Fruit fly (Drosophila melanogaster) whole organism, prepupa: Measurements from ENCODE around the gene pum.

Experiments used
- Blimp-1 ChIP-seq: fragments of 200-800 bp; sonication (Bioruptor generic); optimal IDR thresholded peaks from 3 replicates; lab custom pipeline; 2017; ENCODE audit warnings: missing biosample characterization, missing genetic modification characterization, mild to moderate bottlenecking, moderate library complexity, missing genetic modification reagents
- CG11762 ChIP-seq: fragments of 200-800 bp; sonication (Bioruptor generic); optimal IDR thresholded peaks from 3 replicates; lab custom pipeline; 2016; ENCODE audit warnings: missing biosample characterization, missing genetic modification characterization; ENCODE audit not compliant: insufficient read depth
- CG11902 ChIP-seq: fragments of 200-800 bp; sonication (Bioruptor generic); optimal IDR thresholded peaks from 3 replicates; lab custom pipeline; 2016; ENCODE audit warnings: missing biosample characterization, missing genetic modification characterization
- CG15336 ChIP-seq: fragments of 200-800 bp; sonication (Bioruptor generic); IDR thresholded peaks from 2 replicates; pipeline ENCODE4 v1.3.6; 2022; ENCODE audit warnings: missing biosample characterization, missing genetic modification characterization
- CG16779 ChIP-seq: fragments of 200-800 bp; sonication (Bioruptor generic); optimal IDR thresholded peaks from 3 replicates; lab custom pipeline; 2017; ENCODE audit warnings: missing biosample characterization, mild to moderate bottlenecking, missing genetic modification characterization
- CG3032 ChIP-seq: fragments of 200-800 bp; optimal IDR thresholded peaks from 2 replicates; lab custom pipeline; 2019; ENCODE audit warnings: missing biosample characterization, mild to moderate bottlenecking, missing genetic modification characterization, moderate library complexity
- CG32006 ChIP-seq: fragments of 200-800 bp; sonication (Bioruptor generic); optimal IDR thresholded peaks from 3 replicates; lab custom pipeline; 2017; ENCODE audit warnings: missing biosample characterization, mild to moderate bottlenecking, missing genetic modification characterization
- CG6163 ChIP-seq: fragments of 200-800 bp; sonication (Bioruptor generic); IDR thresholded peaks from 3 replicates; pipeline ENCODE4 v1.3.6; 2022; ENCODE audit warnings: missing biosample characterization, missing genetic modification characterization
- CG6792 ChIP-seq: fragments of 200-800 bp; sonication (Bioruptor generic); optimal IDR thresholded peaks from 3 replicates; lab custom pipeline; 2016; ENCODE audit warnings: missing biosample characterization, missing genetic modification characterization
- CG6854 ChIP-seq: fragments of 200-800 bp; sonication (Bioruptor generic); optimal IDR thresholded peaks from 2 replicates; lab custom pipeline; 2017; ENCODE audit warnings: missing biosample characterization, mild to moderate bottlenecking, missing genetic modification characterization
- CG8119 ChIP-seq: fragments of 200-800 bp; sonication (Bioruptor generic); IDR thresholded peaks from 3 replicates; pipeline ENCODE4 v1.3.6; 2022; ENCODE audit warnings: missing biosample characterization, missing genetic modification characterization
- CG8632 ChIP-seq: fragments of 200-800 bp; sonication (Bioruptor generic); optimal IDR thresholded peaks from 3 replicates; lab custom pipeline; 2016; ENCODE audit warnings: missing biosample characterization, missing genetic modification characterization
- Eip75B ChIP-seq: fragments of 200-800 bp; sonication (Bioruptor generic); optimal IDR thresholded peaks from 3 replicates; lab custom pipeline; 2016; ENCODE audit warnings: missing biosample characterization, missing genetic modification characterization
- Eip78C ChIP-seq: fragments of 200-800 bp; sonication (Bioruptor generic); peaks from one replicate; lab custom pipeline; 2016; ENCODE audit warnings: missing biosample characterization, missing genetic modification characterization
- Ets96B ChIP-seq: fragments of 200-800 bp; optimal IDR thresholded peaks from 2 replicates; lab custom pipeline; 2019; ENCODE audit warnings: missing biosample characterization, mild to moderate bottlenecking, missing genetic modification characterization, moderate library complexity
- Hr39 ChIP-seq: fragments of 200-800 bp; sonication (Bioruptor generic); optimal IDR thresholded peaks from 2 replicates; lab custom pipeline; 2016; ENCODE audit warnings: missing biosample characterization, missing genetic modification characterization
- Met ChIP-seq: fragments of 200-800 bp; sonication (Bioruptor generic); optimal IDR thresholded peaks from 3 replicates; lab custom pipeline; 2016; ENCODE audit warnings: missing biosample characterization, missing genetic modification characterization
- OdsH ChIP-seq: fragments of 200-800 bp; sonication (Bioruptor generic); optimal IDR thresholded peaks from 3 replicates; lab custom pipeline; 2016; ENCODE audit warnings: missing biosample characterization, missing genetic modification characterization
- Sox102F ChIP-seq: fragments of 200-800 bp; sonication (Bioruptor generic); optimal IDR thresholded peaks from 2 replicates; lab custom pipeline; 2016; ENCODE audit warnings: missing biosample characterization, mild to moderate bottlenecking, missing genetic modification characterization
- Sox14 ChIP-seq: fragments of 200-800 bp; sonication (Bioruptor generic); optimal IDR thresholded peaks from 3 replicates; lab custom pipeline; 2016; ENCODE audit warnings: missing biosample characterization, missing genetic modification characterization
- achi ChIP-seq: fragments of 200-800 bp; sonication (Bioruptor generic); optimal IDR thresholded peaks from 3 replicates; lab custom pipeline; 2016; ENCODE audit warnings: missing biosample characterization, missing genetic modification characterization
- cyc ChIP-seq: fragments of 200-800 bp; sonication (Bioruptor generic); optimal IDR thresholded peaks from 3 replicates; lab custom pipeline; 2016; ENCODE audit warnings: missing biosample characterization, missing genetic modification characterization
- eg ChIP-seq: fragments of 200-800 bp; sonication (Bioruptor generic); IDR thresholded peaks from 3 replicates; pipeline ENCODE4 v1.3.6; 2022; ENCODE audit warnings: missing biosample characterization, missing genetic modification characterization
- esn ChIP-seq: fragments of 200-800 bp; sonication (Bioruptor generic); optimal IDR thresholded peaks from 2 replicates; lab custom pipeline; 2016; ENCODE audit warnings: missing biosample characterization, mild to moderate bottlenecking, missing genetic modification characterization, moderate library complexity
- fkh ChIP-seq: fragments of 200-800 bp; sonication (Bioruptor generic); optimal IDR thresholded peaks from 3 replicates; lab custom pipeline; 2017; ENCODE audit warnings: missing biosample characterization, mild to moderate bottlenecking, missing genetic modification characterization, moderate library complexity
- net ChIP-seq: fragments of 200-800 bp; sonication (Bioruptor generic); optimal IDR thresholded peaks from 3 replicates; lab custom pipeline; 2016; ENCODE audit warnings: missing biosample characterization, missing genetic modification characterization
- salr ChIP-seq, 2 experiments: fragments of 200-800 bp; sonication (Bioruptor generic); optimal IDR thresholded peaks; 3 replicates each; lab custom pipeline; 2016 to 2018; ENCODE audit warnings: missing biosample characterization in 2 of 2, missing genetic modification characterization in 2 of 2, mild to moderate bottlenecking in 1 of 2
- ss ChIP-seq, 2 experiments: fragments of 200-800 bp; sonication (Bioruptor generic); optimal IDR thresholded peaks; 2 replicates in 1 of 2; 3 replicates in 1 of 2; lab custom pipeline; 2017 to 2018; ENCODE audit warnings: mild to moderate bottlenecking in 2 of 2, missing biosample characterization in 2 of 2, missing genetic modification characterization in 2 of 2, moderate library complexity in 1 of 2
- svp ChIP-seq: fragments of 200-800 bp; sonication (Bioruptor generic); peaks from one replicate; lab custom pipeline; 2016; ENCODE audit warnings: missing biosample characterization, missing genetic modification characterization
- vri ChIP-seq: fragments of 200-800 bp; sonication (Bioruptor generic); optimal IDR thresholded peaks from 3 replicates; lab custom pipeline; 2016; ENCODE audit warnings: missing biosample characterization, mild to moderate bottlenecking, missing genetic modification characterization

The pum gene

dm6 chr3R:9135141-9135540 lies 102.3 kb downstream of the pum start:
- TF ChIP-seq CG32006 (GFP tag; lab: Kevin White, UChicago) (no peak), svp (GFP tag; lab: Kevin White, UChicago) (peak; percentile 48), CG16779 (tag; lab: Kevin White, UChicago) (no peak), Blimp-1 (peak; percentile 42), achi (no peak), esn (GFP tag; lab: Kevin White, UChicago) (no peak), Eip78C (GFP tag; lab: Kevin White, UChicago) (no peak), Met (peak; percentile 34), Sox14 (GFP tag; lab: Kevin White, UChicago) (peak; percentile 36), vri (GFP tag; lab: Kevin White, UChicago) (peak; percentile 15), CG3032 (no peak), cyc (GFP tag; lab: Kevin White, UChicago) (no peak), Hr39 (GFP tag; lab: Kevin White, UChicago) (no peak), CG8119 (no peak), Eip75B (GFP tag; lab: Kevin White, UChicago) (peak; percentile 8), ss (GFP tag; optimal IDR thresholded peaks at IDR 0.05; lab: Kevin White, UChicago) (no peak), Sox102F (GFP tag; lab: Kevin White, UChicago) (peak; percentile 48)
- TF ChIP-seq, all 60 proteins: peak for 7

dm6 chr3R:9133243-9133642 lies 104.2 kb downstream of the pum start:
- TF ChIP-seq Eip78C (GFP tag; lab: Kevin White, UChicago) (peak; percentile 13), svp (GFP tag; lab: Kevin White, UChicago) (no peak)

dm6 chr3R:9131466-9131865 lies 106.0 kb downstream of the pum start:
- TF ChIP-seq salr (GFP tag; optimal IDR thresholded peaks at IDR 0.05; lab: Kevin White, UChicago) (no peak), Eip78C (GFP tag; lab: Kevin White, UChicago) (peak; percentile 14)

dm6 chr3R:9130190-9130589 lies 107.3 kb downstream of the pum start:
- TF ChIP-seq Eip78C (GFP tag; lab: Kevin White, UChicago) = peak; percentile 39
- TF ChIP-seq Ets96B (tag; lab: Kevin White, UChicago) = no peak

dm6 chr3R:9126902-9127625 lies 110.4 kb downstream of the pum start:
- TF ChIP-seq ss (GFP tag; optimal IDR thresholded peaks at IDR 0.05; lab: Kevin White, UChicago) (no peak), fkh (peak; percentile 97), CG6792 (no peak), net (GFP tag; lab: Kevin White, UChicago) (no peak), OdsH (GFP tag; lab: Kevin White, UChicago) (no peak), Eip78C (GFP tag; lab: Kevin White, UChicago) (no peak), CG6163 (peak; percentile 29; the same call in 1 of the 3 replicates), svp (GFP tag; lab: Kevin White, UChicago) (peak; percentile 11), achi (no peak), cyc (GFP tag; lab: Kevin White, UChicago) (no peak), CG6854 (no peak)
- TF ChIP-seq, all 60 proteins: peak for 3

- 0 out of 3 replicates have a peak, but pooled peaks have one; percentile 14 for TF ChIP-seq eg
- TF ChIP-seq CG8632 (GFP tag; lab: Kevin White, UChicago) = no peak
- TF ChIP-seq, all 60 proteins: peak for 1
Observed at dm6 chr3R:9121874-9122486, 115.5 kb downstream of the pum start.

- 0 out of 3 replicates have a peak, but pooled peaks have one; percentile 18 for TF ChIP-seq CG6163
- no peak for TF ChIP-seq CG11762 (GFP tag; lab: Kevin White, UChicago)
- no peak for TF ChIP-seq CG15336 (GFP tag; lab: Robert Waterston, UW)
- no peak for TF ChIP-seq CG6854
- no peak for TF ChIP-seq CG11902 (GFP tag; lab: Kevin White, UChicago)
Observed at dm6 chr3R:9104807-9105206, 132.7 kb downstream of the pum start.
